Worm (Caenorhabditis elegans) whole organism, L4 larva: ENCODE results near the gene Y54G2A.18.

Experiments
- R02D3.7 ChIP-seq: fragments of 150-350 bp; sonication (generic microtip); optimal IDR thresholded peaks from 3 replicates; lab custom pipeline; 2014; ENCODE audit warnings: missing biosample characterization, missing genetic modification characterization
- lsy-2 ChIP-seq, 2 experiments: fragments of 150-350 bp in 1 of 2; sonication (generic microtip) in 1 of 2; optimal IDR thresholded peaks; 2 replicates each; lab custom pipeline; 2014 to 2017; ENCODE audit warnings: missing biosample characterization in 2 of 2, missing genetic modification characterization in 2 of 2
- madf-9 ChIP-seq: fragments of 200-800 bp; sonication (Bioruptor generic); conservative IDR thresholded peaks from 2 replicates; pipeline ENCODE4 v1.3.6; 2022; ENCODE audit warnings: missing genetic modification reagents, missing genetic modification characterization, missing compliant biosample characterization
- ztf-11 ChIP-seq: fragments of 150-350 bp; optimal IDR thresholded peaks from 2 replicates; lab custom pipeline; 2014; ENCODE audit warnings: missing biosample characterization, missing genetic modification characterization

ce11 chrIV:2858734-2859133, 33.6 kb downstream of the Y54G2A.18 start:
- TF ChIP-seq lsy-2 (tag; optimal IDR thresholded peaks at IDR 0.05; lab: Kevin White, UChicago), result no peak
- TF ChIP-seq R02D3.7 (tag; lab: Kevin White, UChicago), result no peak
- no peak for TF ChIP-seq madf-9 (GFP tag; lab: Robert Waterston, UW)
- TF ChIP-seq ztf-11, result no peak
